Fruit fly (Drosophila melanogaster): ENCODE results near the gene Acbp2.

Gene Acbp2

dm6 chr3L:7133699-7134655 is 2.3 kb downstream of the Acbp2 start, which contains the start of gene melt:
Gene melt (plus strand): TSS chr3L:7134516.
- TF ChIP-seq tj (GFP tag; optimal IDR thresholded peaks at IDR 0.05) (no peak), Clk (GFP tag; optimal IDR thresholded peaks at IDR 0.05) (peak; percentile 7), toe (GFP tag; optimal IDR thresholded peaks at IDR 0.05) (peak; percentile 61), cnc (optimal IDR thresholded peaks at IDR 0.05) (no peak), CG11617 (GFP tag; optimal IDR thresholded peaks at IDR 0.05) (peak; percentile 72), CG5204 (GFP tag; optimal IDR thresholded peaks at IDR 0.05) (peak; percentile 66), CG12768 (GFP tag; optimal IDR thresholded peaks at IDR 0.05) (peak; percentile 64), CG14711 (tag; optimal IDR thresholded peaks at IDR 0.05) (peak; percentile 51), ovo (GFP tag; optimal IDR thresholded peaks at IDR 0.05) (peak; percentile 0), CG7045 (GFP tag; optimal IDR thresholded peaks at IDR 0.05) (peak; percentile 73), Crg-1 (GFP tag; optimal IDR thresholded peaks at IDR 0.05) (peak; percentile 64), pad (GFP tag; optimal IDR thresholded peaks at IDR 0.05) (peak; percentile 62), Hr96 (GFP tag; optimal IDR thresholded peaks at IDR 0.05) (peak; percentile 77), CG33017 (tag; optimal IDR thresholded peaks at IDR 0.05) (peak; percentile 55), bab1 (GFP tag; optimal IDR thresholded peaks at IDR 0.05) (peak; percentile 84), kay (GFP tag; ENCODE audit: borderline replicate concordance) (peak; percentile 94), cic (GFP tag; optimal IDR thresholded peaks at IDR 0.05) (peak; percentile 43), CG7101 (tag; optimal IDR thresholded peaks at IDR 0.05) (peak; percentile 66), Mnt (GFP tag; optimal IDR thresholded peaks at IDR 0.05) (peak; percentile 42), CG1620 (GFP tag; optimal IDR thresholded peaks at IDR 0.05) (peak; percentile 50)

DNA sequence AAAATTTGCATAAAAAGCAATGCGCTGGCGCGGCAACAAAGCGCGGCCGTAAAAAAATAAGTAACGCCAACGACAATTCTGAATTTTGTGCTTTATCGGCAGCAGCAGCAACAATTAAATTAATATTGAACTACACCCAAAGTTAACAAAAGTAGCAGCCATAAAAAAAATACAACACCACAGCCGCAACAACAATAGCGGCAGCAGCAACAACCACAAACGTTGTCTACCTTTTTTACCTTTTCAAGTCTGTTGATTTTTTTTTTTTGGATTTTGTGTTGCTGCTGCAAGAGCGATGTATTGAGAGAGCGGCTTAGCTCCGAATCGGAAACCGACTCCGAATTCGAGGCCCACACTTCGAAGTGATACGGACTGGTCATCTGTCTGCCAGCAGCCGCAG is 3.2 kb downstream of the Acbp2 start:
- no peak for TF ChIP-seq Mnt (GFP tag; optimal IDR thresholded peaks at IDR 0.05)
- TF ChIP-seq CG33017 (tag; optimal IDR thresholded peaks at IDR 0.05): no peak
- no peak for TF ChIP-seq Crg-1 (GFP tag; optimal IDR thresholded peaks at IDR 0.05)
- TF ChIP-seq CG5204 (GFP tag; optimal IDR thresholded peaks at IDR 0.05): no peak
- no peak for TF ChIP-seq CG1620 (GFP tag; optimal IDR thresholded peaks at IDR 0.05)
- no peak for TF ChIP-seq Hr96 (GFP tag; optimal IDR thresholded peaks at IDR 0.05)
- peak; percentile 54 for TF ChIP-seq kay (GFP tag; ENCODE audit: borderline replicate concordance)
- TF ChIP-seq Clk (GFP tag; optimal IDR thresholded peaks at IDR 0.05): no peak
- TF ChIP-seq CG11617 (GFP tag; optimal IDR thresholded peaks at IDR 0.05): no peak
- peak; percentile 85 for TF ChIP-seq tj (GFP tag; optimal IDR thresholded peaks at IDR 0.05)
- no peak for TF ChIP-seq ovo (GFP tag; optimal IDR thresholded peaks at IDR 0.05)
- no peak for TF ChIP-seq CG12768 (GFP tag; optimal IDR thresholded peaks at IDR 0.05)

- no peak for TF ChIP-seq CG11617 (GFP tag; optimal IDR thresholded peaks at IDR 0.05)
- TF ChIP-seq ovo (GFP tag; optimal IDR thresholded peaks at IDR 0.05): no peak
- TF ChIP-seq Crg-1 (GFP tag; optimal IDR thresholded peaks at IDR 0.05): no peak
- TF ChIP-seq CG5204 (GFP tag; optimal IDR thresholded peaks at IDR 0.05): no peak
- no peak for TF ChIP-seq bab1 (GFP tag; optimal IDR thresholded peaks at IDR 0.05)
- no peak for TF ChIP-seq CG33017 (tag; optimal IDR thresholded peaks at IDR 0.05)
- no peak for TF ChIP-seq Hr96 (GFP tag; optimal IDR thresholded peaks at IDR 0.05)
- TF ChIP-seq CG12768 (GFP tag; optimal IDR thresholded peaks at IDR 0.05): no peak
These were observed 5.0 kb downstream of the Acbp2 start for dm6 chr3L:7136663-7137062.

DNA sequence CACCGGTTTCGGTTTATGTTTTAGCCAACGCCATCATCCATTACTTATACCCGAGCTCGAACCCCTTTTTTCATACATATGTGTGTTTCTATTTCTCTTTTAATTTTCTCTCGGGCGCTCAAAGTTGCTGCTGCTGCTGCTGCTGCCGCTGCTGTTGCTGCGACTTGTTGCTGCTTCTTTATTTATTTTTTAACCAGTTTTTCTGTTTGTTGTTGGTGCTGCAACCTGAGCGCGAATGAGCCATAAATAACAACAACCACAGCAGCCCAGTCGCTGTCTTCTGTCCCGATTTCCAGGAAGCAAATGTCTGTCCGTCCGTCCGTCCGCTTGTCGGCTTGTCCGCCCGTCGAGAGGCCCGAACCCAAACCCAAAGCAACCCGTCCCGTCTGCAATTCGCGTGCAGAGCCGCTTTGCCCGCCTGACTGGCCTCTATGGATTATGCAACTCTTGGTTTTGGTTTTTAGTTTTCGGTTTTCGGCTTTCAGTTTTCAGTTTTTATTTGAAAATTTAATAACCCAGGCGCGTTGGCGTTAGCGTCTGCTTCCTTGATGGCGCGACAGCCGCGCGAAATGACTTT is 6.0 kb downstream of the Acbp2 start:
- TF ChIP-seq CG12768 (GFP tag; optimal IDR thresholded peaks at IDR 0.05) (no peak), Clk (GFP tag; optimal IDR thresholded peaks at IDR 0.05) (no peak), CG1620 (GFP tag; optimal IDR thresholded peaks at IDR 0.05) (no peak), ovo (GFP tag; optimal IDR thresholded peaks at IDR 0.05) (no peak), Hr96 (GFP tag; optimal IDR thresholded peaks at IDR 0.05) (no peak), pad (GFP tag; optimal IDR thresholded peaks at IDR 0.05) (no peak), CG5204 (GFP tag; optimal IDR thresholded peaks at IDR 0.05) (no peak), bab1 (GFP tag; optimal IDR thresholded peaks at IDR 0.05) (no peak), CG14711 (tag; optimal IDR thresholded peaks at IDR 0.05) (no peak), cic (GFP tag; optimal IDR thresholded peaks at IDR 0.05) (no peak), toe (GFP tag; optimal IDR thresholded peaks at IDR 0.05) (no peak), Mnt (GFP tag; optimal IDR thresholded peaks at IDR 0.05) (no peak), CG7045 (GFP tag; optimal IDR thresholded peaks at IDR 0.05) (no peak), kay (GFP tag; ENCODE audit: borderline replicate concordance) (no peak), tj (GFP tag; optimal IDR thresholded peaks at IDR 0.05) (no peak), CG11617 (GFP tag; optimal IDR thresholded peaks at IDR 0.05) (no peak), CG7101 (tag; optimal IDR thresholded peaks at IDR 0.05) (no peak), Crg-1 (GFP tag; optimal IDR thresholded peaks at IDR 0.05) (no peak), CG33017 (tag; optimal IDR thresholded peaks at IDR 0.05) (no peak)

- TF ChIP-seq cic (GFP tag; optimal IDR thresholded peaks at IDR 0.05): no peak
- TF ChIP-seq toe (GFP tag; optimal IDR thresholded peaks at IDR 0.05): no peak
- TF ChIP-seq CG14711 (tag; optimal IDR thresholded peaks at IDR 0.05): no peak
- TF ChIP-seq Hr96 (GFP tag; optimal IDR thresholded peaks at IDR 0.05): no peak
- no peak for TF ChIP-seq Crg-1 (GFP tag; optimal IDR thresholded peaks at IDR 0.05)
- no peak for TF ChIP-seq CG7045 (GFP tag; optimal IDR thresholded peaks at IDR 0.05)
- no peak for TF ChIP-seq kay (GFP tag; ENCODE audit: borderline replicate concordance)
- TF ChIP-seq CG33017 (tag; optimal IDR thresholded peaks at IDR 0.05): no peak
- no peak for TF ChIP-seq CG11617 (GFP tag; optimal IDR thresholded peaks at IDR 0.05)
- TF ChIP-seq tj (GFP tag; optimal IDR thresholded peaks at IDR 0.05): no peak
- TF ChIP-seq ovo (GFP tag; optimal IDR thresholded peaks at IDR 0.05): no peak
- TF ChIP-seq CG7101 (tag; optimal IDR thresholded peaks at IDR 0.05): no peak
- TF ChIP-seq CG1620 (GFP tag; optimal IDR thresholded peaks at IDR 0.05): no peak
- no peak for TF ChIP-seq bab1 (GFP tag; optimal IDR thresholded peaks at IDR 0.05)
- TF ChIP-seq Mnt (GFP tag; optimal IDR thresholded peaks at IDR 0.05): no peak
- no peak for TF ChIP-seq CG12768 (GFP tag; optimal IDR thresholded peaks at IDR 0.05)
- no peak for TF ChIP-seq Clk (GFP tag; optimal IDR thresholded peaks at IDR 0.05)
- TF ChIP-seq pad (GFP tag; optimal IDR thresholded peaks at IDR 0.05): no peak
- TF ChIP-seq CG5204 (GFP tag; optimal IDR thresholded peaks at IDR 0.05): no peak
- TF ChIP-seq cnc (optimal IDR thresholded peaks at IDR 0.05): no peak
These were observed 11.6 kb downstream of the Acbp2 start for dm6 chr3L:7143283-7143682.

Measured in whole organism, adult.